Worm (Caenorhabditis elegans) whole organism, L4 larva: ENCODE results near the gene rpl-39.

Source experiments
- F26F4.8 ChIP-seq: fragments of 200-800 bp; sonication (Bioruptor generic); conservative IDR thresholded peaks from 2 replicates; pipeline ENCODE4 v1.3.6; 2022; ENCODE audit warnings: missing genetic modification characterization, missing compliant biosample characterization
- F37D6.2 ChIP-seq: sonication (generic microtip); optimal IDR thresholded peaks from 2 replicates; lab custom pipeline; 2016; ENCODE audit warnings: mild to moderate bottlenecking, missing genetic modification characterization, missing compliant biosample characterization
- R02D3.7 ChIP-seq: fragments of 150-350 bp; sonication (generic microtip); optimal IDR thresholded peaks from 3 replicates; lab custom pipeline; 2014; ENCODE audit warnings: missing biosample characterization, missing genetic modification characterization
- T20F7.1 ChIP-seq: fragments of 200-800 bp; sonication (Bioruptor generic); optimal IDR thresholded peaks from 2 replicates; lab custom pipeline; 2018; ENCODE audit warnings: mild to moderate bottlenecking, missing genetic modification characterization, missing compliant biosample characterization
- Y48G9A.11 ChIP-seq: fragments of 200-800 bp; sonication (Bioruptor generic); IDR thresholded peaks from 2 replicates; pipeline ENCODE4 v1.3.6; 2022; ENCODE audit warnings: missing genetic modification reagents, missing genetic modification characterization, missing compliant biosample characterization
- Y5F2A.4 ChIP-seq: fragments of 200-800 bp; sonication (Bioruptor generic); optimal IDR thresholded peaks from 2 replicates; lab custom pipeline; 2018; ENCODE audit warnings: mild to moderate bottlenecking, missing genetic modification characterization, missing compliant biosample characterization
- Y75B8A.6 ChIP-seq: fragments of 200-800 bp; sonication (Bioruptor generic); IDR thresholded peaks from 2 replicates; pipeline ENCODE4 v1.3.6; 2022; ENCODE audit warnings: missing genetic modification reagents, missing genetic modification characterization, missing compliant biosample characterization
- aha-1 ChIP-seq: fragments of 150-350 bp; peaks from one replicate; lab custom pipeline; 2014; ENCODE audit warnings: missing biosample characterization, missing genetic modification characterization
- arid-1 ChIP-seq: fragments of 200-800 bp; sonication (Bioruptor generic); conservative IDR thresholded peaks from 2 replicates; pipeline ENCODE4 v1.3.6; 2022; ENCODE audit warnings: missing genetic modification reagents, missing genetic modification characterization, missing compliant biosample characterization
- ces-1 ChIP-seq: fragments of 150-350 bp; sonication (generic microtip); optimal IDR thresholded peaks from 4 replicates; lab custom pipeline; 2014; ENCODE audit warnings: missing biosample characterization, missing genetic modification reagents, missing genetic modification characterization
- ctbp-1 ChIP-seq: fragments of 200-800 bp; sonication (Bioruptor generic); IDR thresholded peaks from 2 replicates; pipeline ENCODE4 v1.3.6; 2022; ENCODE audit warnings: missing genetic modification reagents, missing genetic modification characterization, missing compliant biosample characterization
- daf-16 ChIP-seq, 3 experiments: sonication (generic microtip); optimal IDR thresholded peaks; 2 replicates each; lab custom pipeline; 2016 to 2017; ENCODE audit warnings: missing genetic modification characterization in 3 of 3, missing genetic modification reagents in 3 of 3, mild to moderate bottlenecking in 2 of 3, missing compliant biosample characterization in 2 of 3, missing biosample characterization in 1 of 3, moderate library complexity in 1 of 3
- daf-8 ChIP-seq: fragments of 200-800 bp; sonication (Bioruptor generic); IDR thresholded peaks from 2 replicates; pipeline ENCODE4 v1.3.6; 2022; ENCODE audit warnings: missing genetic modification characterization, missing compliant biosample characterization
- dmd-6 ChIP-seq: fragments of 200-800 bp; sonication (Bioruptor generic); IDR thresholded peaks from 2 replicates; pipeline ENCODE4 v1.3.6; 2022; ENCODE audit warnings: missing genetic modification reagents, missing genetic modification characterization, missing compliant biosample characterization
- dmd-8 ChIP-seq: fragments of 200-800 bp; sonication (Bioruptor generic); IDR thresholded peaks from 2 replicates; pipeline ENCODE4 v1.3.6; 2022; ENCODE audit warnings: missing genetic modification characterization, missing compliant biosample characterization
- duxl-1 ChIP-seq: sonication (generic microtip); optimal IDR thresholded peaks from 2 replicates; lab custom pipeline; 2016; ENCODE audit warnings: mild to moderate bottlenecking, missing genetic modification characterization, moderate library complexity, missing compliant biosample characterization; ENCODE audit not compliant: poor library complexity
- dve-1 ChIP-seq: sonication (generic microtip); optimal IDR thresholded peaks from 2 replicates; lab custom pipeline; 2017; ENCODE audit warnings: antibody characterized with exemption, mild to moderate bottlenecking, missing genetic modification characterization, missing compliant biosample characterization; ENCODE audit not compliant: insufficient read depth
- egl-27 ChIP-seq: sonication (generic microtip); optimal IDR thresholded peaks from 3 replicates; lab custom pipeline; 2017; ENCODE audit warnings: missing biosample characterization, missing genetic modification reagents, missing genetic modification characterization
- fkh-10 ChIP-seq: fragments of 150-350 bp; optimal IDR thresholded peaks from 2 replicates; lab custom pipeline; 2014; ENCODE audit warnings: missing biosample characterization, missing genetic modification reagents, missing genetic modification characterization
- fos-1 ChIP-seq: fragments of 150-350 bp; optimal IDR thresholded peaks from 2 replicates; lab custom pipeline; 2014; ENCODE audit warnings: missing biosample characterization, missing genetic modification characterization
- gei-8 ChIP-seq: fragments of 200-800 bp; sonication (Bioruptor generic); optimal IDR thresholded peaks from 2 replicates; lab custom pipeline; 2018; ENCODE audit warnings: mild to moderate bottlenecking, missing genetic modification characterization, missing compliant biosample characterization
- hif-1 ChIP-seq, 2 experiments: sonication (generic microtip); optimal IDR thresholded peaks; 2 replicates each; lab custom pipeline; 2016 to 2017; ENCODE audit warnings: missing compliant biosample characterization in 2 of 2, missing genetic modification characterization in 2 of 2, missing genetic modification reagents in 2 of 2, missing genotype in 2 of 2, mild to moderate bottlenecking in 1 of 2
- hmg-1.1 ChIP-seq: fragments of 200-800 bp; sonication (Bioruptor generic); IDR thresholded peaks from 2 replicates; pipeline ENCODE4 v1.3.6; 2022; ENCODE audit warnings: missing genetic modification reagents, missing genetic modification characterization, missing compliant biosample characterization
- jun-1 ChIP-seq: fragments of 150-350 bp; optimal IDR thresholded peaks from 2 replicates; lab custom pipeline; 2014; ENCODE audit warnings: missing biosample characterization, missing genetic modification reagents, missing genetic modification characterization
- lin-13 ChIP-seq: fragments of 150-350 bp; optimal IDR thresholded peaks from 2 replicates; lab custom pipeline; 2014; ENCODE audit warnings: missing biosample characterization, missing genetic modification reagents, missing genetic modification characterization
- lin-29 ChIP-seq: fragments of 200-800 bp; sonication (Bioruptor generic); IDR thresholded peaks from 2 replicates; pipeline ENCODE4 v1.3.6; 2022; ENCODE audit warnings: missing genetic modification reagents, missing genetic modification characterization, missing compliant biosample characterization
- lin-38 ChIP-seq: fragments of 200-800 bp; sonication (Bioruptor generic); IDR thresholded peaks from 2 replicates; pipeline ENCODE4 v1.3.6; 2022; ENCODE audit warnings: missing genetic modification reagents, missing genetic modification characterization, missing compliant biosample characterization
- lin-39 ChIP-seq: fragments of 150-350 bp; optimal IDR thresholded peaks from 2 replicates; lab custom pipeline; 2014; ENCODE audit warnings: missing biosample characterization, missing genetic modification reagents, missing genetic modification characterization
- madf-5 ChIP-seq, 2 experiments: fragments of 200-800 bp; sonication (Bioruptor generic); IDR thresholded peaks; 2 replicates each; pipeline ENCODE4 v1.3.6; 2022; ENCODE audit warnings: missing compliant biosample characterization in 2 of 2, missing genetic modification characterization in 2 of 2
- madf-9 ChIP-seq: fragments of 200-800 bp; sonication (Bioruptor generic); conservative IDR thresholded peaks from 2 replicates; pipeline ENCODE4 v1.3.6; 2022; ENCODE audit warnings: missing genetic modification reagents, missing genetic modification characterization, missing compliant biosample characterization
- mxl-3 ChIP-seq: fragments of 200-800 bp; sonication (Bioruptor generic); optimal IDR thresholded peaks from 2 replicates; lab custom pipeline; 2018; ENCODE audit warnings: mild to moderate bottlenecking, missing genetic modification characterization, missing compliant biosample characterization
- nhr-10 ChIP-seq: fragments of 150-350 bp; optimal IDR thresholded peaks from 2 replicates; lab custom pipeline; 2014; ENCODE audit warnings: missing biosample characterization, missing genetic modification characterization
- nhr-11 ChIP-seq: fragments of 150-350 bp; optimal IDR thresholded peaks from 2 replicates; lab custom pipeline; 2014; ENCODE audit warnings: missing biosample characterization, missing genetic modification characterization
- nhr-111 ChIP-seq: fragments of 200-800 bp; sonication (Bioruptor generic); optimal IDR thresholded peaks from 2 replicates; lab custom pipeline; 2018; ENCODE audit warnings: mild to moderate bottlenecking, missing genetic modification characterization, missing compliant biosample characterization
- nhr-237 ChIP-seq: sonication (generic microtip); optimal IDR thresholded peaks from 2 replicates; lab custom pipeline; 2017; ENCODE audit warnings: missing biosample characterization, missing genetic modification characterization
- nhr-28 ChIP-seq: fragments of 150-350 bp; optimal IDR thresholded peaks from 2 replicates; lab custom pipeline; 2014; ENCODE audit warnings: missing biosample characterization, missing genetic modification characterization
- nhr-48 ChIP-seq: sonication (generic microtip); optimal IDR thresholded peaks from 2 replicates; lab custom pipeline; 2016; ENCODE audit warnings: mild to moderate bottlenecking, missing genetic modification characterization, missing compliant biosample characterization
- nhr-76 ChIP-seq: fragments of 150-350 bp; optimal IDR thresholded peaks from 2 replicates; lab custom pipeline; 2014; ENCODE audit warnings: missing biosample characterization, missing genetic modification characterization
- nhr-77 ChIP-seq: fragments of 150-350 bp; optimal IDR thresholded peaks from 2 replicates; lab custom pipeline; 2014; ENCODE audit warnings: missing biosample characterization, missing genetic modification characterization
- snpc-1.2 ChIP-seq: fragments of 200-800 bp; sonication (Bioruptor generic); IDR thresholded peaks from 2 replicates; pipeline ENCODE4 v1.3.6; 2022; ENCODE audit warnings: missing genetic modification reagents, missing genetic modification characterization, missing compliant biosample characterization
- snpc-4 ChIP-seq: fragments of 150-350 bp; optimal IDR thresholded peaks from 2 replicates; lab custom pipeline; 2014; ENCODE audit warnings: missing biosample characterization, missing genetic modification characterization
- spr-1 ChIP-seq: sonication (generic microtip); optimal IDR thresholded peaks from 2 replicates; lab custom pipeline; 2016; ENCODE audit warnings: mild to moderate bottlenecking, missing genetic modification characterization, missing compliant biosample characterization
- tag-97 ChIP-seq: fragments of 200-800 bp; sonication (Bioruptor generic); IDR thresholded peaks from 2 replicates; pipeline ENCODE4 v1.3.6; 2022; ENCODE audit warnings: missing genetic modification characterization, missing compliant biosample characterization
- unc-39 ChIP-seq: sonication (generic microtip); optimal IDR thresholded peaks from 2 replicates; lab custom pipeline; 2017; ENCODE audit warnings: missing biosample characterization, missing genetic modification characterization
- unc-62 ChIP-seq, 3 experiments: fragments of 150-350 bp in 1 of 3; sonication (generic microtip); optimal IDR thresholded peaks in 2 of 3; peaks in 1 of 3; 1 replicate in 1 of 3; 2 replicates in 2 of 3; lab custom pipeline; 2014 to 2017; ENCODE audit warnings: missing biosample characterization in 3 of 3, missing genetic modification characterization in 3 of 3, missing genetic modification reagents in 3 of 3, missing genotype in 1 of 3
- vab-7 ChIP-seq: fragments of 200-800 bp; sonication (Bioruptor generic); IDR thresholded peaks from 2 replicates; pipeline ENCODE4 v1.3.6; 2022; ENCODE audit warnings: missing genetic modification reagents, missing genetic modification characterization, missing compliant biosample characterization
- zfp-3 ChIP-seq: fragments of 200-800 bp; sonication (Bioruptor generic); conservative IDR thresholded peaks from 2 replicates; pipeline ENCODE4 v1.3.6; 2022; ENCODE audit warnings: missing genetic modification reagents, missing genetic modification characterization, missing compliant biosample characterization
- zip-11 ChIP-seq: fragments of 200-800 bp; sonication (Bioruptor generic); IDR thresholded peaks from 2 replicates; pipeline ENCODE4 v1.3.6; 2022; ENCODE audit warnings: missing genetic modification characterization, missing compliant biosample characterization
- zip-2 ChIP-seq: fragments of 150-350 bp; optimal IDR thresholded peaks from 2 replicates; lab custom pipeline; 2014; ENCODE audit warnings: missing biosample characterization, missing genetic modification characterization
- ztf-11 ChIP-seq: fragments of 150-350 bp; optimal IDR thresholded peaks from 2 replicates; lab custom pipeline; 2014; ENCODE audit warnings: missing biosample characterization, missing genetic modification characterization

The rpl-39 gene

ce11 chrV:7804064-7804800 is 28.4 kb upstream of the rpl-39 start, which contains the start of gene uvs-1 (continued):
- TF ChIP-seq lin-39 (no peak), hif-1 (tag; optimal IDR thresholded peaks at IDR 0.05; lab: Kevin White, UChicago) (peak in 1 of 2 experiments; percentile 49), mxl-3 (GFP tag; lab: Kevin White, UChicago) (peak; percentile 66), Y5F2A.4 (GFP tag; lab: Kevin White, UChicago) (no peak), daf-8 (GFP tag; lab: Robert Waterston, UW) (no peak), fos-1 (tag; lab: Kevin White, UChicago) (no peak), arid-1 (GFP tag; lab: Robert Waterston, UW) (no peak), egl-27 (tag; lab: Kevin White, UChicago) (no peak), Y75B8A.6 (GFP tag; lab: Robert Waterston, UW) (no peak), dmd-8 (no peak), nhr-237 (tag; lab: Kevin White, UChicago) (no peak), dve-1 (tag; lab: Kevin White, UChicago) (no peak), nhr-111 (GFP tag; lab: Kevin White, UChicago) (no peak), ces-1 (GFP tag; lab: Kevin White, UChicago) (no peak), Y48G9A.11 (no peak), lin-38 (GFP tag; lab: Robert Waterston, UW) (no peak; the same call in none of the 2 replicates), zfp-3 (GFP tag; lab: Robert Waterston, UW) (no peak), nhr-11 (tag; lab: Kevin White, UChicago) (peak; percentile 40), jun-1 (no peak), R02D3.7 (tag; lab: Kevin White, UChicago) (no peak), nhr-77 (tag; lab: Kevin White, UChicago) (peak; percentile 39), aha-1 (tag; lab: Kevin White, UChicago) (peak; percentile 96), zip-11 (no peak), T20F7.1 (GFP tag; lab: Kevin White, UChicago) (no peak), F26F4.8 (GFP tag; lab: Robert Waterston, UW) (no peak), snpc-1.2 (GFP tag; lab: Robert Waterston, UW) (no peak), ztf-11 (no peak), unc-62 (GFP tag; optimal IDR thresholded peaks at IDR 0.05 in 1 of 2; lab: Kevin White, UChicago) (peak in 1 of 2 experiments; percentile 98), unc-62 (tag; optimal IDR thresholded peaks at IDR 0.05; lab: Kevin White, UChicago) (no peak), duxl-1 (peak; percentile 12), nhr-28 (tag; lab: Kevin White, UChicago) (peak; percentile 61), F37D6.2 (no peak), ctbp-1 (GFP tag; lab: Robert Waterston, UW) (no peak), madf-5 (GFP tag; IDR thresholded peaks at IDR 0.05; lab: Robert Waterston, UW) (no peak), fkh-10 (GFP tag; lab: Kevin White, UChicago) (peak; percentile 8), snpc-4 (no peak), vab-7 (no peak), gei-8 (GFP tag; lab: Kevin White, UChicago) (no peak), daf-16 (GFP tag; optimal IDR thresholded peaks at IDR 0.05; lab: Kevin White, UChicago) (peak in 1 of 2 experiments; percentile 69), daf-16 (tag; optimal IDR thresholded peaks at IDR 0.05; lab: Kevin White, UChicago) (peak; percentile 81), spr-1 (tag; lab: Kevin White, UChicago) (no peak), hmg-1.1 (peak; percentile 38; the same call in 1 of the 2 replicates), nhr-76 (tag; lab: Kevin White, UChicago) (no peak), unc-39 (tag; lab: Kevin White, UChicago) (no peak), nhr-10 (no peak), lin-13 (no peak), zip-2 (tag; lab: Kevin White, UChicago) (no peak), tag-97 (GFP tag; lab: Robert Waterston, UW) (no peak), dmd-6 (GFP tag; lab: Robert Waterston, UW) (no peak), nhr-48 (peak; percentile 24), madf-9 (GFP tag; lab: Robert Waterston, UW) (no peak), lin-29 (GFP tag; lab: Robert Waterston, UW) (no peak)
